Worm (Caenorhabditis elegans) whole organism, young adult: ENCODE results near the gene cyp-44A1.
A peak's percentile ranks its signal among the peaks of the same experiment; 100 is the strongest.

Experiments used
- B0336.3 ChIP-seq: fragments of 200-800 bp; sonication (Bioruptor generic); IDR thresholded peaks from 2 replicates; pipeline ENCODE4 v1.3.6; 2022; ENCODE audit warnings: missing genetic modification characterization, missing compliant biosample characterization
- F22D6.2 ChIP-seq: sonication (generic microtip); optimal IDR thresholded peaks from 2 replicates; lab custom pipeline; 2016; ENCODE audit warnings: mild to moderate bottlenecking, missing genetic modification characterization, missing compliant biosample characterization
- F37B4.10 ChIP-seq: fragments of 200-800 bp; sonication (Bioruptor generic); IDR thresholded peaks from 2 replicates; pipeline ENCODE4 v1.3.6; 2022; ENCODE audit warnings: missing genetic modification characterization, missing compliant biosample characterization
- F55B11.4 ChIP-seq: sonication (generic microtip); optimal IDR thresholded peaks from 2 replicates; lab custom pipeline; 2016; ENCODE audit warnings: missing compliant biosample characterization, missing genetic modification characterization, borderline replicate concordance; ENCODE audit not compliant: insufficient read depth
- F57A8.1 ChIP-seq: fragments of 200-800 bp; sonication (Bioruptor generic); optimal IDR thresholded peaks from 2 replicates; lab custom pipeline; 2018; ENCODE audit warnings: mild to moderate bottlenecking, missing genetic modification characterization, moderate library complexity, missing compliant biosample characterization
- F57C9.4 ChIP-seq: sonication (generic microtip); optimal IDR thresholded peaks from 2 replicates; lab custom pipeline; 2017; ENCODE audit warnings: mild to moderate bottlenecking, missing genetic modification characterization, missing compliant biosample characterization
- K11D2.4 ChIP-seq: fragments of 200-800 bp; sonication (Bioruptor generic); IDR thresholded peaks from 2 replicates; pipeline ENCODE4 v1.3.6; 2022; ENCODE audit warnings: missing genetic modification reagents, missing genetic modification characterization, missing compliant biosample characterization
- K12H6.12 ChIP-seq: fragments of 200-800 bp; sonication (Bioruptor generic); optimal IDR thresholded peaks from 2 replicates; lab custom pipeline; 2018; ENCODE audit warnings: mild to moderate bottlenecking, missing genetic modification characterization, missing compliant biosample characterization
- T07F8.4 ChIP-seq: sonication (generic microtip); optimal IDR thresholded peaks from 2 replicates; lab custom pipeline; 2016; ENCODE audit warnings: mild to moderate bottlenecking, missing genetic modification characterization, moderate library complexity, missing compliant biosample characterization
- ZK185.1 ChIP-seq: sonication (generic microtip); optimal IDR thresholded peaks from 2 replicates; lab custom pipeline; 2016; ENCODE audit warnings: mild to moderate bottlenecking, missing genetic modification characterization, missing compliant biosample characterization; ENCODE audit not compliant: poor library complexity, severe bottlenecking
- athp-1 ChIP-seq: sonication (generic microtip); optimal IDR thresholded peaks from 2 replicates; lab custom pipeline; 2017; ENCODE audit warnings: mild to moderate bottlenecking, missing genetic modification characterization, missing compliant biosample characterization
- bed-1 ChIP-seq: fragments of 200-800 bp; sonication (Bioruptor generic); IDR thresholded peaks from 2 replicates; pipeline ENCODE4 v1.3.6; 2022; ENCODE audit warnings: missing genetic modification reagents, missing genetic modification characterization, missing compliant biosample characterization
- bed-2 ChIP-seq: fragments of 200-800 bp; sonication (Bioruptor generic); IDR thresholded peaks from 2 replicates; pipeline ENCODE4 v1.3.6; 2022; ENCODE audit warnings: missing genetic modification reagents, missing genetic modification characterization, missing compliant biosample characterization
- ccch-3 ChIP-seq: fragments of 200-800 bp; sonication (Bioruptor generic); optimal IDR thresholded peaks from 2 replicates; lab custom pipeline; 2018; ENCODE audit warnings: mild to moderate bottlenecking, missing genetic modification characterization, missing compliant biosample characterization
- ceh-40 ChIP-seq: fragments of 200-800 bp; sonication (Bioruptor generic); IDR thresholded peaks from 2 replicates; pipeline ENCODE4 v1.3.6; 2022; ENCODE audit warnings: missing genetic modification characterization, missing compliant biosample characterization
- ceh-91 ChIP-seq: fragments of 200-800 bp; sonication (Bioruptor generic); IDR thresholded peaks from 2 replicates; pipeline ENCODE4 v1.3.6; 2022; ENCODE audit warnings: missing genetic modification reagents, missing genetic modification characterization, missing compliant biosample characterization
- egl-18 ChIP-seq: fragments of 200-800 bp; sonication (Bioruptor generic); IDR thresholded peaks from 2 replicates; pipeline ENCODE4 v1.3.6; 2022; ENCODE audit warnings: missing genetic modification reagents, missing genetic modification characterization, missing compliant biosample characterization
- ets-4 ChIP-seq: fragments of 200-800 bp; sonication (Bioruptor generic); optimal IDR thresholded peaks from 2 replicates; lab custom pipeline; 2018; ENCODE audit warnings: mild to moderate bottlenecking, missing genetic modification characterization, missing compliant biosample characterization
- fkh-3 ChIP-seq: sonication (generic microtip); optimal IDR thresholded peaks from 2 replicates; lab custom pipeline; 2016; ENCODE audit warnings: mild to moderate bottlenecking, missing genetic modification characterization, missing compliant biosample characterization
- lag-1 ChIP-seq: fragments of 200-800 bp; sonication (Bioruptor generic); IDR thresholded peaks from 2 replicates; pipeline ENCODE4 v1.3.6; 2022; ENCODE audit warnings: missing genetic modification reagents, missing genetic modification characterization, missing compliant biosample characterization
- let-526 ChIP-seq: fragments of 200-800 bp; sonication (Bioruptor generic); IDR thresholded peaks from 2 replicates; pipeline ENCODE4 v1.3.6; 2022; ENCODE audit warnings: missing genetic modification reagents, missing genetic modification characterization, missing compliant biosample characterization
- lin-54 ChIP-seq: fragments of 200-800 bp; sonication (Bioruptor generic); optimal IDR thresholded peaks from 2 replicates; lab custom pipeline; 2018; ENCODE audit warnings: mild to moderate bottlenecking, missing genetic modification characterization, missing compliant biosample characterization
- madf-10 ChIP-seq: sonication (generic microtip); optimal IDR thresholded peaks from 2 replicates; lab custom pipeline; 2016; ENCODE audit warnings: mild to moderate bottlenecking, missing genetic modification characterization, missing compliant biosample characterization
- madf-3 ChIP-seq: fragments of 200-800 bp; sonication (Bioruptor generic); IDR thresholded peaks from 2 replicates; pipeline ENCODE4 v1.3.6; 2022; ENCODE audit warnings: missing genetic modification reagents, missing genetic modification characterization, missing compliant biosample characterization
- madf-8 ChIP-seq: fragments of 200-800 bp; sonication (Bioruptor generic); conservative IDR thresholded peaks from 2 replicates; pipeline ENCODE4 v1.3.6; 2022; ENCODE audit warnings: missing genetic modification reagents, missing genetic modification characterization, missing compliant biosample characterization
- mcd-1 ChIP-seq: fragments of 200-800 bp; sonication (Bioruptor generic); IDR thresholded peaks from 2 replicates; pipeline ENCODE4 v1.3.6; 2022; ENCODE audit warnings: missing genetic modification reagents, missing genetic modification characterization, missing compliant biosample characterization
- mxl-1 ChIP-seq: sonication (generic microtip); optimal IDR thresholded peaks from 2 replicates; lab custom pipeline; 2016; ENCODE audit warnings: missing genetic modification characterization, missing compliant biosample characterization
- nhr-120 ChIP-seq: fragments of 200-800 bp; sonication (Bioruptor generic); IDR thresholded peaks from 2 replicates; pipeline ENCODE4 v1.3.6; 2022; ENCODE audit warnings: missing genetic modification characterization, missing compliant biosample characterization
- nhr-90 ChIP-seq: sonication (generic microtip); optimal IDR thresholded peaks from 2 replicates; lab custom pipeline; 2016; ENCODE audit warnings: missing genotype, mild to moderate bottlenecking, missing genetic modification characterization, missing compliant biosample characterization
- repo-1 ChIP-seq: sonication (generic microtip); optimal IDR thresholded peaks from 2 replicates; lab custom pipeline; 2017; ENCODE audit warnings: mild to moderate bottlenecking, missing genetic modification characterization, missing compliant biosample characterization
- rpc-1 ChIP-seq, 2 experiments: fragments of 150-350 bp in 1 of 2; sonication (generic microtip) in 1 of 2; optimal IDR thresholded peaks; 2 replicates each; lab custom pipeline; 2014 to 2018; ENCODE audit warnings: missing biosample characterization in 1 of 2, missing genetic modification characterization in 1 of 2, missing genetic modification reagents in 1 of 2, missing genotype in 1 of 2
- sdz-38 ChIP-seq: sonication (generic microtip); optimal IDR thresholded peaks from 2 replicates; lab custom pipeline; 2016; ENCODE audit warnings: missing genotype, missing genetic modification characterization, missing compliant biosample characterization
- snpc-1.3 ChIP-seq: sonication (generic microtip); optimal IDR thresholded peaks from 2 replicates; lab custom pipeline; 2017; ENCODE audit warnings: missing genetic modification characterization, mild to moderate bottlenecking, missing compliant biosample characterization, antibody characterized with exemption, moderate library complexity, missing genotype, missing genetic modification reagents; ENCODE audit not compliant: insufficient read depth
- snpc-3.4 ChIP-seq: sonication (generic microtip); optimal IDR thresholded peaks from 2 replicates; lab custom pipeline; 2017; ENCODE audit warnings: missing genetic modification characterization, mild to moderate bottlenecking, missing compliant biosample characterization, antibody characterized with exemption, moderate library complexity, missing genotype, missing genetic modification reagents
- somi-1 ChIP-seq: fragments of 200-800 bp; sonication (Bioruptor generic); optimal IDR thresholded peaks from 2 replicates; lab custom pipeline; 2018; ENCODE audit warnings: mild to moderate bottlenecking, missing genetic modification characterization, missing compliant biosample characterization
- tbp1 ChIP-seq: fragments of 200-800 bp; sonication (Bioruptor generic); optimal IDR thresholded peaks from 2 replicates; lab custom pipeline; 2018; ENCODE audit warnings: mild to moderate bottlenecking, missing genetic modification characterization, missing compliant biosample characterization
- tbx-9 ChIP-seq: sonication (generic microtip); optimal IDR thresholded peaks from 2 replicates; lab custom pipeline; 2016; ENCODE audit warnings: borderline replicate concordance, missing genetic modification characterization, inconsistent platforms, missing compliant biosample characterization
- unc-62 ChIP-seq: fragments of 150-350 bp; optimal IDR thresholded peaks from 2 replicates; lab custom pipeline; 2014; ENCODE audit warnings: missing biosample characterization, missing genetic modification reagents, missing genetic modification characterization
- zim-3 ChIP-seq: sonication (generic microtip); optimal IDR thresholded peaks from 2 replicates; lab custom pipeline; 2017; ENCODE audit warnings: mild to moderate bottlenecking, missing genetic modification characterization, moderate library complexity, missing compliant biosample characterization
- ztf-25 ChIP-seq: fragments of 200-800 bp; sonication (Bioruptor generic); IDR thresholded peaks from 2 replicates; pipeline ENCODE4 v1.3.6; 2022; ENCODE audit warnings: missing genetic modification reagents, missing genetic modification characterization, missing compliant biosample characterization
- ztf-28 ChIP-seq: fragments of 200-800 bp; sonication (Bioruptor generic); IDR thresholded peaks from 2 replicates; pipeline ENCODE4 v1.3.6; 2022; ENCODE audit warnings: missing genetic modification reagents, missing genetic modification characterization, missing compliant biosample characterization
- ztf-6 ChIP-seq: fragments of 200-800 bp; sonication (Bioruptor generic); IDR thresholded peaks from 2 replicates; pipeline ENCODE4 v1.3.6; 2022; ENCODE audit warnings: missing genetic modification reagents, missing genetic modification characterization, missing compliant biosample characterization

The cyp-44A1 gene

ce11 chrII:5465729-5466408 is 38.0 kb upstream of the cyp-44A1 start, which contains the start of gene clr-1 (continued):
- TF ChIP-seq lin-54 (GFP tag; lab: Kevin White, UChicago) (peak; percentile 9), madf-3 (GFP tag; lab: Robert Waterston, UW) (no peak), ztf-25 (no peak), bed-1 (GFP tag; lab: Robert Waterston, UW) (no peak), tbx-9 (no peak), athp-1 (no peak), sdz-38 (tag; lab: Kevin White, UChicago) (no peak), F37B4.10 (GFP tag; lab: Robert Waterston, UW) (no peak), ccch-3 (GFP tag; lab: Kevin White, UChicago) (no peak), rpc-1 (optimal IDR thresholded peaks at IDR 0.05; lab: Kevin White, UChicago) (no peak), rpc-1 (tag; optimal IDR thresholded peaks at IDR 0.05; lab: Kevin White, UChicago) (no peak), nhr-120 (no peak), F22D6.2 (no peak), zim-3 (tag; lab: Kevin White, UChicago) (no peak), ets-4 (GFP tag; lab: Kevin White, UChicago) (no peak), ztf-6 (GFP tag; lab: Robert Waterston, UW) (no peak), fkh-3 (tag; lab: Kevin White, UChicago) (no peak), repo-1 (tag; lab: Kevin White, UChicago) (no peak), madf-8 (GFP tag; lab: Robert Waterston, UW) (peak; percentile 92), nhr-90 (no peak), mxl-1 (no peak), T07F8.4 (tag; lab: Kevin White, UChicago) (no peak), let-526 (GFP tag; lab: Robert Waterston, UW) (no peak), somi-1 (GFP tag; lab: Kevin White, UChicago) (no peak), B0336.3 (no peak), K11D2.4 (no peak), ceh-91 (GFP tag; lab: Robert Waterston, UW) (peak; percentile 79), ceh-40 (GFP tag; lab: Robert Waterston, UW) (no peak), mcd-1 (no peak), unc-62 (no peak), ZK185.1 (tag; lab: Kevin White, UChicago) (no peak), snpc-3.4 (tag; lab: Kevin White, UChicago) (no peak), lag-1 (no peak), egl-18 (GFP tag; lab: Robert Waterston, UW) (no peak), K12H6.12 (tag; lab: Kevin White, UChicago) (no peak), ztf-28 (GFP tag; lab: Robert Waterston, UW) (no peak), F57C9.4 (no peak), madf-10 (no peak), tbp1 (GFP tag; lab: Kevin White, UChicago) (no peak), snpc-1.3 (peak; percentile 24), F55B11.4 (tag; lab: Kevin White, UChicago) (no peak), bed-2 (no peak), F57A8.1 (GFP tag; lab: Kevin White, UChicago) (no peak)
